Worm (Caenorhabditis elegans) whole organism, dauer: ENCODE data around the gene lsm-7.

Experiments
- unc-62 ChIP-seq: sonication (generic microtip); optimal IDR thresholded peaks from 2 replicates; lab custom pipeline; 2017; ENCODE audit warnings: missing biosample characterization, missing genetic modification reagents, missing genetic modification characterization

The lsm-7 gene

ce11 chrIV:10933062-10933552 is at the start of gene lsm-7, which contains the start of gene dnc-1:
Gene lsm-7, plus strand, starts transcription at chrIV:10933502.
Gene dnc-1, minus strand, starts transcription at chrIV:10933203.
- no peak for TF ChIP-seq unc-62

- no peak for TF ChIP-seq unc-62
These were observed 49.0 kb upstream of the lsm-7 start, which contains the start of gene F13E9.5 for ce11 chrIV:10884263-10884662. Gene F13E9.5, minus strand, starts transcription at chrIV:10884363.

DNA sequence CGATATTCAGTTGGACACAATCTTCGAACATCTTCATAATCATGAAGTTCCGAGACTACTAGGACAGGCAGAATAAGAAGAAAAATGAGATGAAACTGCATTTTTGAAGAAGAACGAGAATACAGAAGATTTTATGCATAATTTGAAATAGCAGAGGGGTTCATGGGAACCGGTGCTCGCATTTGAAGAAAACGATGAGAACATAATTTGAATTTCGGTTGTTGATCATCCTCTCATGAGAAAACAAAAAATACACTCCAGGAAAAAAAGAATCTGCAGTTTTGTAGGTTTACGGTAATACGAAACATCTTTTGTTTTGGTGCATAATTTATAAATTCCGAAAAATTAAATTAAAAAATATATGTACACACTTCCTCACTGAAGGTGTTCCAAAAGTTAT is 47.4 kb upstream of the lsm-7 start, which contains the start of gene srlf-11:
TSS of gene srlf-11 (minus strand) at position 101 of the 400 bp plus-strand sequence.
- no peak for TF ChIP-seq unc-62

ce11 chrIV:10887285-10887684 is 46.0 kb upstream of the lsm-7 start, which contains the start of gene F13E9.16:
Gene F13E9.16, minus strand, starts transcription at chrIV:10887385.
- TF ChIP-seq unc-62, result no peak

- TF ChIP-seq unc-62, result no peak
These were observed 43.4 kb upstream of the lsm-7 start, which contains the start of gene F13E9.15 for ce11 chrIV:10889820-10890462. Gene F13E9.15, minus strand, starts transcription at chrIV:10889870.

- no peak for TF ChIP-seq unc-62
These were observed 41.3 kb upstream of the lsm-7 start, which contains the start of gene srlf-12 for ce11 chrIV:10891993-10892392. Gene srlf-12, minus strand, starts transcription at chrIV:10892093.

DNA sequence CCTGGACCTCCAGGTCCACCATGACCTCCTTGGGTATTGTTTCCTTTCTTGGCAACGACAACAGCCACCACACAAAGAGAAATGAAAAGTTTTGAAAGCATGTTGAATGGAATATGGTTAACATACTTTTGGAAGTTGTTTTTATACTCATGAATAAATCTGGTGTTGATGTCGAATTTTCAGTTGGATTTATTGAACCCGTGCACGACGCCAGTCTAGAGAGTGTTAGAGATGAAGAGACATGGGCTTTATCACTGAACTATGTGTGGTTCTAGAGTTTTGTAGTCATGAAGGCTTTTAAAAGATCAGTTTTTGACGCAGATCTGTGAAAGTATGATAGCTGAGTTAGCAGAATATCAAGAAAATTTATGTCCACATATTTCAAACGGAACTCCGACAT is 39.0 kb upstream of the lsm-7 start, which contains the start of gene srlf-14:
TSS of gene srlf-14 (minus strand) at position 101 of the 400 bp plus-strand sequence.
- no peak for TF ChIP-seq unc-62

ce11 chrIV:10896512-10896911 is 36.8 kb upstream of the lsm-7 start, which contains the start of gene srlf-13:
Gene srlf-13, minus strand, starts transcription at chrIV:10896612.
- no peak for TF ChIP-seq unc-62

DNA sequence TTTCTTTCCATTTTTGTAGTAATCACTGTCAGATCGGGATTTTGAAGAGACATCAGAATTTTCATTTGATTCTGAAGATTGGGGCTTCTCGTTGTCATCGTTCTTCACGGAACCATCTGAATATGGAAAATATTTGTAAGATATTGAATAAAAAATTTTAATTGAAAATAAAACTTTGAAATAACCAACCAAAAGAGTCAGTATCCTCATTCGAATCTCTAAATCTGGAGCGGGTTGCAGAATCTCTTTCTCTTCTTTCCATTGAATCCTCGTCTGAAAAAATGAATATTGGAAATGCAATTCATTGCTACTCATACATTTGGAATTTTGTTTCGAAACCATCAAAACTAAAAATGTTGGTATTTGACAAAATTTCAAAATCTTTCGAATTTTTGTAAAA is 35.1 kb upstream of the lsm-7 start:
- TF ChIP-seq unc-62, result no peak

- no peak for TF ChIP-seq unc-62
These were observed 34.2 kb upstream of the lsm-7 start, which contains the start of the genes F13E9.9 and F13E9.19 for ce11 chrIV:10899091-10899490. Gene F13E9.9, minus strand, starts transcription at chrIV:10899191. Gene F13E9.19, plus strand, starts transcription at chrIV:10899406.

DNA sequence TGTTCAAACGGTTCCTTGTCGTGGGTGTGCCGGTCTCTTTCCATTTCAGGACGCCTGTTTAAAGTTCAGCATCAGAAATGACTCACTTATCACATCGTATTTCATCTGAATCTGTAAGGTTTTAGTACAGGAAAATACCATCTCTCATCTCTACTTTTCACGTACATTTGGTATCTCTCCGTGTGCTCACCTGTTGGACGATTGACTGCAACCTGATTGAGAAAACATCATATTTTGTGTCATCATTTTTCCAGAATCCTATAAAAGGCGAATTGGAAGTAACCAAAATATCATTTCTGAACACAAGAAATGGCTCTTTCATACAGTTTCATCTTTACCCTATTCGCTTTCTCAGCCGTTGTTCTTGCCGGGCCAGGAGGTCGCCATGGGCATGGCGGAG is 33.2 kb upstream of the lsm-7 start, which contains the start of gene srlf-30:
TSS of gene srlf-30 (plus strand) at position 301 of the 400 bp plus-strand sequence.
- no peak for TF ChIP-seq unc-62

DNA sequence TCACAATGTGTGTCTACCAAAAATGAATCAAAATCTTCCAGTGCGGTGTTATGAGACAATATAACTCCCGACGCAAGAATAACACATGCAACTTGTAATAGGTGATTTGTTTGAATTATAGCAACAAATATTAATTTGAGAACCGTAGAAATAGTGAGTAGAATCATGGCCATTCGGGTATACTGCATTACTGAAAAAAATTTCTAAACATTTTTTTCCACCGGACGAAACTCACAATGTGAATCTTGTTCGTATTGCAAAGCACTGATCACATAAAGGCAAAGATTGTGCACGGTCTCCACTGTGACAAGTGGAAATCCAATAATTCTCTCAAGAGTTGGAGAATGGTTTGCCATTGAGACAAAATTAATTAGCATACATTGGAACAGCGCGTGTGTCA is 30.8 kb upstream of the lsm-7 start:
- TF ChIP-seq unc-62, result no peak

ce11 chrIV:10904282-10904681 is 29.0 kb upstream of the lsm-7 start, which contains the start of gene ZK596.3:
Gene ZK596.3, minus strand, starts transcription at chrIV:10904382.
- TF ChIP-seq unc-62, result no peak

- no peak for TF ChIP-seq unc-62
These were observed 24.1 kb upstream of the lsm-7 start, which contains the start of gene ZK596.2 for ce11 chrIV:10909206-10909605. Gene ZK596.2, minus strand, starts transcription at chrIV:10909306.

DNA sequence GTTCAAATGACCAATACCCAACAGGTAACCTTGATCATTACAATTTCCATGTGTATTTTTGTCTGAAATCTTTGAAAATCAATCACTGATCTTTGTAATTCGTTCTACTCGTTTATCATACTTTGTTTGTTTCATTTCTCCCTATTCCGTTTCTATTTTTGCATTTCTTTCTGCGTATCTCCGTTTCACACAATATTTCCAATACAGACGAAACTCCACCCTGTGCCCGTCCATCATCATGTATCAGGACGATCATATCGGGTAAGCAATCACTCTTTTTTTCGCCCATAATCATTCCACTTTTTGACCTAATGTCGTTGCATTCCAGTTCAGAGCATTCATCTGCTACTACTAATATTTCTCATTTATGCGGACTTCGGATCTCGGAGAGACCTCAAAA is 23.6 kb upstream of the lsm-7 start, which contains the start of gene pyk-2:
TSS of gene pyk-2 (plus strand) at position 206 of the 400 bp plus-strand sequence.
- TF ChIP-seq unc-62, result no peak

DNA sequence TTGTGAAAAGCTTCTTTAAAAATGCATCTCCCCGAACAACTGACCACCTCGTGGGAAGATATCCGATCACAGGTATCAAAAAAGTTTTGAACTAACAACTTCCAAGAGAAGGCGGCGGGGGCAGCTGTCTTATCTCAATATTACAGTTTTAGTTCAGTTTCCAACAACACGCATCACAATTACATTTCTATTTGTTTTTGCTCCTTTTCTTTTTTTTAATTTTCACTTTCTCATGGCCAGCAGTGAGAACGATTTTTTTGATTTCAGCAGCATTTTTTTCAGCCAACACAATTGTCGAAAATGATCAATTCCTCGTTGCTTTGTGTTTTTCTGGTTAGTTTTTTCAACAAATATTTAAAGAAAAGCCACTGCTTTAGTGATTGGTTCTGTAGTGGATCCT is 20.2 kb upstream of the lsm-7 start, which contains the start of gene ZK593.2:
TSS of gene ZK593.2 (plus strand) at position 301 of the 400 bp plus-strand sequence.
- TF ChIP-seq unc-62, result no peak

DNA sequence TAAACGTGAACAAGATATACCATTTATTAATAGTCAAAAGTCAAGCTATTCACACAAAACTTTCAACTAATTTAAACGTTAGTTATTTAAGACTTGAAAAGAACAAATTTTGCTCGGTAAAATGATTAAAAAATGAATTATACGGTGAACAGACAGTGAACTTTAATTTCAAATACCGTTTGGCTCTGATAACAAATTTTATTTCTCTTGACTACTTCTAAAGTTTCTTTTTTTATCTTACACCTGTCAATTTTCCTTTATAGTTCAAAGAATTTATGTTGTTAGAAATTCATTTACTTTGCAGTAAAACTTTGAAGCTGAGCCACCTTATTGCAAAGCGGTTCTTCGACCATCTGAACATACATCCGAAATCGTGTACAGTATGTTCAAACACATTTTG is 17.9 kb upstream of the lsm-7 start, which contains the start of gene ZK593.3:
TSS of gene ZK593.3 (plus strand) at position 301 of the 400 bp plus-strand sequence.
- TF ChIP-seq unc-62, result no peak
